Fruit fly (Drosophila melanogaster) whole organism, embryonic: ENCODE results near the gene CG15353.
A peak's percentile ranks its signal among the peaks of the same experiment; 100 is the strongest.

Experiments used
- Ada2b ChIP-seq: fragments of 200-800 bp; sonication (Bioruptor generic); IDR thresholded peaks from 2 replicates; pipeline ENCODE4 v1.3.6; 2022; ENCODE audit warnings: missing biosample characterization, missing genetic modification characterization
- CG10366 ChIP-seq: fragments of 200-800 bp; sonication (Bioruptor generic); IDR thresholded peaks from 2 replicates; pipeline ENCODE4 v1.3.6; 2022; ENCODE audit warnings: missing biosample characterization, missing genetic modification characterization
- CG10565 ChIP-seq: fragments of 200-800 bp; sonication (Bioruptor generic); optimal IDR thresholded peaks from 3 replicates; lab custom pipeline; 2016; ENCODE audit warnings: missing biosample characterization, mild to moderate bottlenecking, missing genetic modification characterization
- CG11504 ChIP-seq: fragments of 200-800 bp; sonication (Bioruptor generic); optimal IDR thresholded peaks from 3 replicates; lab custom pipeline; 2019; ENCODE audit warnings: missing biosample characterization, mild to moderate bottlenecking, missing genetic modification characterization, moderate library complexity
- CG11560 ChIP-seq: fragments of 200-800 bp; sonication (Bioruptor generic); IDR thresholded peaks from 3 replicates; pipeline ENCODE4 v1.3.6; 2022; ENCODE audit warnings: missing biosample characterization, missing genetic modification characterization
- CG11723 ChIP-seq: fragments of 200-800 bp; sonication (Bioruptor generic); optimal IDR thresholded peaks from 2 replicates; lab custom pipeline; 2017; ENCODE audit warnings: missing biosample characterization, mild to moderate bottlenecking, missing genetic modification characterization
- CG12299 ChIP-seq: fragments of 200-800 bp; sonication (Bioruptor generic); optimal IDR thresholded peaks from 2 replicates; lab custom pipeline; 2018; ENCODE audit warnings: missing biosample characterization, mild to moderate bottlenecking, missing genetic modification characterization
- CG12659 ChIP-seq: fragments of 200-800 bp; sonication (Bioruptor generic); optimal IDR thresholded peaks from 3 replicates; lab custom pipeline; 2017; ENCODE audit warnings: mild to moderate bottlenecking, missing biosample characterization, missing genetic modification reagents, missing genetic modification characterization
- CG13775 ChIP-seq: fragments of 200-800 bp; sonication (Bioruptor generic); optimal IDR thresholded peaks from 3 replicates; lab custom pipeline; 2017; ENCODE audit warnings: missing biosample characterization, mild to moderate bottlenecking, missing genetic modification characterization
- CG13894 ChIP-seq: fragments of 200-800 bp; sonication (Bioruptor generic); optimal IDR thresholded peaks from 3 replicates; lab custom pipeline; 2018; ENCODE audit warnings: missing biosample characterization, mild to moderate bottlenecking, missing genetic modification characterization, moderate library complexity
- CG2712 ChIP-seq: fragments of 200-800 bp; optimal IDR thresholded peaks from 3 replicates; lab custom pipeline; 2019; ENCODE audit warnings: missing biosample characterization, mild to moderate bottlenecking, missing genetic modification characterization, moderate library complexity
- CG2889 ChIP-seq: fragments of 200-800 bp; sonication (Bioruptor generic); IDR thresholded peaks from 3 replicates; pipeline ENCODE4 v1.3.6; 2022; ENCODE audit warnings: missing biosample characterization, missing genetic modification characterization
- CG32532 ChIP-seq: fragments of 200-800 bp; sonication (Bioruptor generic); IDR thresholded peaks from 2 replicates; pipeline ENCODE4 v1.3.6; 2022; ENCODE audit warnings: missing biosample characterization, missing genetic modification characterization
- CG34376 ChIP-seq: fragments of 200-800 bp; sonication (Bioruptor generic); optimal IDR thresholded peaks from 2 replicates; lab custom pipeline; 2018; ENCODE audit warnings: missing biosample characterization, mild to moderate bottlenecking, missing genetic modification characterization
- CG4360 ChIP-seq: fragments of 200-800 bp; sonication (Bioruptor generic); IDR thresholded peaks from 2 replicates; pipeline ENCODE4 v1.3.6; 2022; ENCODE audit warnings: missing biosample characterization, missing genetic modification characterization
- CG7357 ChIP-seq: fragments of 200-800 bp; sonication (Bioruptor generic); IDR thresholded peaks from 3 replicates; pipeline ENCODE4 v1.3.6; 2022; ENCODE audit warnings: missing biosample characterization, missing genetic modification characterization
- CG7928 ChIP-seq: fragments of 200-800 bp; sonication (Bioruptor generic); optimal IDR thresholded peaks from 2 replicates; lab custom pipeline; 2017; ENCODE audit warnings: missing biosample characterization, mild to moderate bottlenecking, missing genetic modification characterization
- CG7963 ChIP-seq: fragments of 200-800 bp; sonication (Bioruptor generic); IDR thresholded peaks from 3 replicates; pipeline ENCODE4 v1.3.6; 2022; ENCODE audit warnings: missing biosample characterization, missing genetic modification characterization; ENCODE audit not compliant: partially characterized antibody
- CG9727 ChIP-seq: fragments of 200-800 bp; sonication (Bioruptor generic); optimal IDR thresholded peaks from 3 replicates; lab custom pipeline; 2017; ENCODE audit warnings: missing biosample characterization, mild to moderate bottlenecking, missing genetic modification characterization
- Dbx ChIP-seq: fragments of 200-800 bp; sonication (Bioruptor generic); IDR thresholded peaks from 3 replicates; pipeline ENCODE4 v1.3.6; 2022; ENCODE audit warnings: missing biosample characterization, missing genetic modification characterization
- Deaf1 ChIP-seq: fragments of 200-800 bp; optimal IDR thresholded peaks from 3 replicates; lab custom pipeline; 2019; ENCODE audit warnings: missing biosample characterization, mild to moderate bottlenecking, missing genetic modification characterization, moderate library complexity
- Doc2 ChIP-seq: fragments of 200-800 bp; sonication (Bioruptor generic); IDR thresholded peaks from 2 replicates; pipeline ENCODE4 v1.3.6; 2022; ENCODE audit warnings: missing biosample characterization, missing genetic modification characterization
- Ets97D ChIP-seq: fragments of 200-800 bp; sonication (Bioruptor generic); optimal IDR thresholded peaks from 3 replicates; lab custom pipeline; 2016; ENCODE audit warnings: missing biosample characterization, missing genetic modification characterization
- Hmr ChIP-seq: fragments of 200-800 bp; sonication (Bioruptor generic); optimal IDR thresholded peaks from 3 replicates; lab custom pipeline; 2017; ENCODE audit warnings: mild to moderate bottlenecking, missing biosample characterization, missing genetic modification reagents, missing genetic modification characterization
- Lim3 ChIP-seq: fragments of 200-800 bp; sonication (Bioruptor generic); IDR thresholded peaks from 2 replicates; pipeline ENCODE4 v1.3.6; 2022; ENCODE audit warnings: missing biosample characterization, missing genetic modification characterization
- MBD-R2 ChIP-seq: fragments of 200-800 bp; sonication (Bioruptor generic); IDR thresholded peaks from 2 replicates; pipeline ENCODE4 v1.3.6; 2022; ENCODE audit warnings: missing biosample characterization, missing genetic modification characterization
- NC2α ChIP-seq: fragments of 200-800 bp; sonication (Bioruptor generic); optimal IDR thresholded peaks from 2 replicates; lab custom pipeline; 2016; ENCODE audit warnings: missing biosample characterization, missing genetic modification characterization
- Scr ChIP-seq: fragments of 200-800 bp; sonication (Bioruptor generic); IDR thresholded peaks from 2 replicates; pipeline ENCODE4 v1.3.6; 2022; ENCODE audit warnings: missing biosample characterization, missing genetic modification characterization; ENCODE audit not compliant: partially characterized antibody
- Stat92E ChIP-seq, 3 experiments: fragments of >200 bp in 2 of 3; fragments of 200-800 bp in 1 of 3; sonication (Bioruptor generic) in 1 of 3; optimal IDR thresholded peaks; 2 replicates each; lab custom pipeline; 2017 to 2019; ENCODE audit warnings: missing biosample characterization in 3 of 3, missing genetic modification characterization in 3 of 3, mild to moderate bottlenecking in 1 of 3, moderate library complexity in 1 of 3
- ab ChIP-seq: fragments of 200-800 bp; sonication (Bioruptor generic); optimal IDR thresholded peaks from 2 replicates; lab custom pipeline; 2016; ENCODE audit warnings: missing biosample characterization, missing genetic modification characterization
- abd-A ChIP-seq: fragments of 200-800 bp; sonication (Bioruptor generic); optimal IDR thresholded peaks from 3 replicates; lab custom pipeline; 2019; ENCODE audit warnings: missing biosample characterization, mild to moderate bottlenecking, missing genetic modification characterization, moderate library complexity
- ara ChIP-seq: fragments of 200-800 bp; sonication (Bioruptor generic); IDR thresholded peaks from 2 replicates; pipeline ENCODE4 v1.3.6; 2022; ENCODE audit warnings: missing biosample characterization, missing genetic modification characterization
- chinmo ChIP-seq: fragments of 200-800 bp; sonication (Bioruptor generic); IDR thresholded peaks from 4 replicates; pipeline ENCODE4 v1.3.6; 2022; ENCODE audit warnings: missing biosample characterization, missing genetic modification characterization; ENCODE audit not compliant: partially characterized antibody
- cwo ChIP-seq: fragments of 200-800 bp; sonication (Bioruptor generic); optimal IDR thresholded peaks from 3 replicates; lab custom pipeline; 2017; ENCODE audit warnings: missing biosample characterization, missing genetic modification characterization, mild to moderate bottlenecking, moderate library complexity, missing genetic modification reagents
- exex ChIP-seq: fragments of 200-800 bp; sonication (Bioruptor generic); optimal IDR thresholded peaks from 4 replicates; lab custom pipeline; 2018; ENCODE audit warnings: missing biosample characterization, mild to moderate bottlenecking, missing genetic modification characterization, moderate library complexity
- gcm2 ChIP-seq: fragments of 200-800 bp; sonication (Bioruptor generic); optimal IDR thresholded peaks from 2 replicates; lab custom pipeline; 2016; ENCODE audit warnings: missing biosample characterization, missing genetic modification characterization
- lilli ChIP-seq: fragments of 200-800 bp; sonication (Bioruptor generic); optimal IDR thresholded peaks from 3 replicates; lab custom pipeline; 2016; ENCODE audit warnings: missing biosample characterization, missing genetic modification characterization
- nerfin-1 ChIP-seq: fragments of 200-800 bp; sonication (Bioruptor generic); optimal IDR thresholded peaks from 3 replicates; lab custom pipeline; 2019; ENCODE audit warnings: missing biosample characterization, mild to moderate bottlenecking, missing genetic modification characterization, moderate library complexity
- pho ChIP-seq: fragments of 200-800 bp; sonication (Bioruptor generic); optimal IDR thresholded peaks from 2 replicates; lab custom pipeline; 2016; ENCODE audit warnings: missing biosample characterization, missing genetic modification characterization
- pum ChIP-seq: fragments of 200-800 bp; sonication (Bioruptor generic); optimal IDR thresholded peaks from 2 replicates; lab custom pipeline; 2016; ENCODE audit warnings: missing biosample characterization, missing genetic modification characterization
- sug ChIP-seq: fragments of 200-800 bp; optimal IDR thresholded peaks from 2 replicates; lab custom pipeline; 2019; ENCODE audit warnings: missing biosample characterization, mild to moderate bottlenecking, missing genetic modification characterization, moderate library complexity
- toy ChIP-seq: fragments of 200-800 bp; sonication (Bioruptor generic); IDR thresholded peaks from 2 replicates; pipeline ENCODE4 v1.3.6; 2022; ENCODE audit warnings: missing biosample characterization, missing genetic modification characterization
- vfl ChIP-seq: fragments of 200-800 bp; sonication (Bioruptor generic); optimal IDR thresholded peaks from 2 replicates; lab custom pipeline; 2016; ENCODE audit warnings: missing biosample characterization, missing genetic modification characterization

Gene CG15353

DNA sequence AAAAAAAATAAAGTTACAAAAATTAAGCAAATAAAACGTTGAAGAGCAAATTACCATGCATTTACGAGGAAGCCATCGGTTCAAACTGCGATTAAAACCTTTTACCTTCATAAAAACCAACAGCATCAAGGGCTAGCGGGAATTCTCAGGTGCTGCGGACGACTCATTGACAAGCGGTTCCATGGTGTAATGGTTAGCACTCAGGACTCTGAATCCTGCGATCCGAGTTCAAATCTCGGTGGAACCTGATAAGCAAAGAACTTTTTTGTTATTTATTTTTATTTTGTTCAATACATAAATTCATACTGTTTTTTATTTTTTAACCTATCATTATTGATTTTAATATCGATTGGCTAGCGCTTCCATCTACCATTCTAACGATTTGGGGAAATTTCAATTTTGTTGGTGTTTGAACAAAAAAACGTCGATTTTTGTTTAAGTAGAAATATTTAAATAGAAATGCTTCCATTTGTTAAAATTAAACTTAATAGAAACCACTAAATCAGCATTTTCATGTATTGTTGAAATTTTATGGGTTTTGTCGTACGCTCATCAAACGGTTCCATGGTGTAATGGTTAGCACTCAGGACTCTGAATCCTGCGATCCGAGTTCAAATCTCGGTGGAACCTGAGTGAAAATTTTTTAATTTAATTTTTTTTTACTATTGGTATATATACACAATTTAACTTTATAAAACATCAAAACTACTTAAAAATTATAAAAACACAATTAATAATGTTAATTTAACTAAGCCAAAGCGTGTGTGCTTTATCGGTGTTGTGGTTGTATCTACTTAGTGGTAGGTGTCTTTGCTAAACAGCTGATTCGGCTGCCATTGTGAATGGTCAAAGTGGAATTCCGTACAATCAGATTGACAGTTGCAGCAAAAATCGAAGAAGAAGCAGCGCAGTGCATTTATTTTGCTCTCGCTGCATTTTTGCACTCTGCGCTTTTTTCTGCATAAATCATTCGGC, 2.3 kb upstream of the CG15353 start, which contains the start of gene CG4238 (continued):
- TF ChIP-seq pum (GFP tag; lab: Kevin White, UChicago) (no peak), Scr (GFP tag; lab: Robert Waterston, UW) (peak; percentile 68), CG10366 (GFP tag; lab: Robert Waterston, UW) (no peak), CG11723 (GFP tag; lab: Kevin White, UChicago) (no peak), MBD-R2 (GFP tag; lab: Robert Waterston, UW) (peak; percentile 86), nerfin-1 (tag; lab: Kevin White, UChicago) (peak; percentile 57)

DNA sequence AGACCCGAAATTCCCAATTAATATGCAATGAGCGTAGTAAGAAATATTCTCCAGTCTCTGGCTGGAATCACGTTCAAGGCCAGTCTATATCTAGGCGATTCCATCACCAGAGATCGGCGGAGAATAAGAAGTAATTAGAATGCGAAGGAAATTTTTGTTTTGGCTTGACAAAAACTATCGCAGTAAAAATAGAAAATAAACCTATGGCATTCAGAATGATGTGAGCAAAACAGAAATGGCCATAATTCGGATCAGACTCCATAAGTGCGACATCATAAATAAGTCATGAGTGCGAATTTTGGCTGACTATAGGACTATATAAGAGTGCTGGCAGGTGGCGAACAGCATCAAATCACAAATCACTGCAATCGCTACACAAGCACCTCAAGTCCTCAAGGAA, 1.1 kb upstream of the CG15353 start, which contains the start of gene Nplp4:
Gene Nplp4, plus strand, starts transcription at position 301 of the 400 bp plus-strand sequence.
- no peak for TF ChIP-seq Doc2 (GFP tag; lab: Robert Waterston, UW)
- TF ChIP-seq CG34376 (GFP tag; lab: Kevin White, UChicago), result no peak
- no peak for TF ChIP-seq CG10565 (GFP tag; lab: Kevin White, UChicago)
- TF ChIP-seq Ada2b (GFP tag; lab: Robert Waterston, UW), result no peak
- no peak for TF ChIP-seq CG12299 (tag; lab: Kevin White, UChicago)
- TF ChIP-seq CG4360, result no peak
- no peak for TF ChIP-seq CG7357 (GFP tag; lab: Robert Waterston, UW)
- no peak for TF ChIP-seq CG32532 (GFP tag; lab: Robert Waterston, UW)
- no peak for TF ChIP-seq ab (GFP tag; lab: Kevin White, UChicago)
- no peak for TF ChIP-seq gcm2 (GFP tag; lab: Kevin White, UChicago)
- no peak for TF ChIP-seq NC2α (GFP tag; lab: Kevin White, UChicago)
- TF ChIP-seq lilli (GFP tag; lab: Kevin White, UChicago), result no peak
- no peak for TF ChIP-seq pho (GFP tag; lab: Kevin White, UChicago)
- TF ChIP-seq abd-A (tag; lab: Kevin White, UChicago), result no peak
- no peak for TF ChIP-seq Ets97D (GFP tag; lab: Kevin White, UChicago)
- TF ChIP-seq CG13894 (tag; lab: Kevin White, UChicago), result no peak
- TF ChIP-seq Dbx (GFP tag; lab: Robert Waterston, UW), result no peak
- TF ChIP-seq cwo (GFP tag; lab: Kevin White, UChicago), result no peak
- TF ChIP-seq CG12659 (GFP tag; lab: Kevin White, UChicago), result no peak
- no peak for TF ChIP-seq ara

DNA sequence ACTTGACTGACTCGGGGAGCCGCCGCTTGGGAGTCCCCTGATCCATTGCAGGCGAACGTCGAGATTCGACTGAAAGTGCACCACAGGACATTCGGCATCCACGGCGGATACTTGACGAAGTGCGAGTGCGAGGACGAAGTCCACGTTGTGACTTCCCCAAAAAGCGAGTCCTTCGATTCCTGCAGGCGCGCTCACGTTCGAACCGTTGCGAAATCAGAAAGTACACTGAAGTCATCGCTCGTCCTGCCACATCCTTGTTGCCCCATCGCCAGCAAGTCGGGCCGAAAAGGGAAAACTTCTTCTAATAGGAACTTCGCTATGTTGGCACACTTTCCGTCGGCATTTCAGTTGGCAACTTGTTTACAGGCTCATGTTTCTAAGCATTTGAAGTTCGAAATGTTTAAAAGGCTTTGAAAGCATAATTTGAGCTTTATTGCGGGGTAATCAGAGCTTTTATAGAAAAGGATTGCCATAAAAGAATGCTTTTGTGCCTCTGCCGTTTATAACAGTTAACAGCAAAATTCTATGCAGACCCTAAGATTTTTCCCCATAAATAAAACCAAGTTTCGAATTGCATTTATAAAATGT, 817 bp downstream of the CG15353 start, which contains the start of gene CG33543:
Gene CG33543, minus strand, starts transcription at position 232 of the 588 bp plus-strand sequence.
- TF ChIP-seq Hmr (GFP tag; lab: Kevin White, UChicago), result no peak
- TF ChIP-seq toy (GFP tag; lab: Robert Waterston, UW), result no peak
- no peak for TF ChIP-seq CG2712 (tag; lab: Kevin White, UChicago)
- TF ChIP-seq exex (tag; lab: Kevin White, UChicago), result no peak
- TF ChIP-seq CG7963 (GFP tag; lab: Robert Waterston, UW), result no peak
- TF ChIP-seq CG9727 (GFP tag; lab: Kevin White, UChicago), result no peak
- 0 out of 3 replicates have a peak, but pooled peaks have one; percentile 25 for TF ChIP-seq Dbx (GFP tag; lab: Robert Waterston, UW)
- 0 out of 4 replicates have a peak, but pooled peaks have one; percentile 30 for TF ChIP-seq chinmo
- no peak for TF ChIP-seq CG13775 (GFP tag; lab: Kevin White, UChicago)
- 0 out of 3 replicates have a peak, but pooled peaks have one; percentile 27 for TF ChIP-seq CG11560 (tag; lab: Robert Waterston, UW)
- TF ChIP-seq Deaf1 (tag; lab: Kevin White, UChicago), result peak; percentile 94
- no peak for TF ChIP-seq sug (tag; lab: Kevin White, UChicago)
- no peak for TF ChIP-seq CG7928 (GFP tag; lab: Kevin White, UChicago)
- TF ChIP-seq Lim3 (GFP tag; lab: Robert Waterston, UW), result no peak
- TF ChIP-seq CG2889 (GFP tag; lab: Robert Waterston, UW), result 0 out of 3 replicates have a peak, but pooled peaks have one; percentile 29
- peak; percentile 98 for TF ChIP-seq CG11504 (tag; lab: Kevin White, UChicago)
- TF ChIP-seq Stat92E (GFP tag; optimal IDR thresholded peaks at IDR 0.05; lab: Kevin White, UChicago), result no peak
- TF ChIP-seq vfl (GFP tag; lab: Kevin White, UChicago), result no peak
